Fruit fly (Drosophila melanogaster) whole organism, embryonic: ENCODE measurements around the gene CG2278.

Source experiments
- Abd-B ChIP-seq: fragments of 200-800 bp; sonication (Bioruptor generic); optimal IDR thresholded peaks from 2 replicates; lab custom pipeline; 2018; ENCODE audit warnings: missing biosample characterization, mild to moderate bottlenecking, missing genetic modification characterization, moderate library complexity
- Asciz ChIP-seq: fragments of 200-800 bp; sonication (Bioruptor generic); optimal IDR thresholded peaks from 2 replicates; lab custom pipeline; 2017; ENCODE audit warnings: missing biosample characterization, mild to moderate bottlenecking, missing genetic modification characterization, missing genetic modification reagents
- Bdp1 ChIP-seq: fragments of 200-800 bp; sonication (Bioruptor generic); optimal IDR thresholded peaks from 3 replicates; lab custom pipeline; 2016; ENCODE audit warnings: missing biosample characterization, missing genetic modification characterization
- CG10209 ChIP-seq: fragments of 200-800 bp; sonication (Bioruptor generic); optimal IDR thresholded peaks from 3 replicates; lab custom pipeline; 2017; ENCODE audit warnings: missing biosample characterization, mild to moderate bottlenecking, missing genetic modification characterization, missing genetic modification reagents
- CG10654 ChIP-seq: fragments of 200-800 bp; sonication (Bioruptor generic); optimal IDR thresholded peaks from 2 replicates; lab custom pipeline; 2016; ENCODE audit warnings: missing biosample characterization, missing genetic modification characterization
- CG10959 ChIP-seq: fragments of 200-800 bp; sonication (Bioruptor generic); IDR thresholded peaks from 2 replicates; pipeline ENCODE4 v1.3.6; 2022; ENCODE audit warnings: missing biosample characterization, missing genetic modification characterization
- CG10979 ChIP-seq: fragments of 200-800 bp; sonication (Bioruptor generic); optimal IDR thresholded peaks from 2 replicates; lab custom pipeline; 2018; ENCODE audit warnings: missing biosample characterization, mild to moderate bottlenecking, missing genetic modification characterization, moderate library complexity
- CG11696 ChIP-seq: fragments of 200-800 bp; sonication (Bioruptor generic); IDR thresholded peaks from 2 replicates; pipeline ENCODE4 v1.3.6; 2022; ENCODE audit warnings: missing biosample characterization, missing genetic modification characterization
- CG12391 ChIP-seq: fragments of 200-800 bp; sonication (Bioruptor generic); optimal IDR thresholded peaks from 3 replicates; lab custom pipeline; 2018; ENCODE audit warnings: missing biosample characterization, mild to moderate bottlenecking, missing genetic modification characterization, moderate library complexity
- CG13775 ChIP-seq: fragments of 200-800 bp; sonication (Bioruptor generic); optimal IDR thresholded peaks from 3 replicates; lab custom pipeline; 2017; ENCODE audit warnings: missing biosample characterization, mild to moderate bottlenecking, missing genetic modification characterization
- CG15696 ChIP-seq: fragments of 200-800 bp; sonication (Bioruptor generic); optimal IDR thresholded peaks from 2 replicates; lab custom pipeline; 2019; ENCODE audit warnings: missing biosample characterization, mild to moderate bottlenecking, missing genetic modification characterization, moderate library complexity
- CG17912 ChIP-seq: fragments of 200-800 bp; sonication (Bioruptor generic); optimal IDR thresholded peaks from 2 replicates; lab custom pipeline; 2018; ENCODE audit warnings: missing biosample characterization, mild to moderate bottlenecking, missing genetic modification characterization
- CG18619 ChIP-seq: fragments of 200-800 bp; sonication (Bioruptor generic); optimal IDR thresholded peaks from 3 replicates; lab custom pipeline; 2017; ENCODE audit warnings: missing biosample characterization, mild to moderate bottlenecking, missing genetic modification characterization
- CG2889 ChIP-seq: fragments of 200-800 bp; sonication (Bioruptor generic); IDR thresholded peaks from 3 replicates; pipeline ENCODE4 v1.3.6; 2022; ENCODE audit warnings: missing biosample characterization, missing genetic modification characterization
- CG3065 ChIP-seq: fragments of 200-800 bp; sonication (Bioruptor generic); optimal IDR thresholded peaks from 2 replicates; lab custom pipeline; 2016; ENCODE audit warnings: missing biosample characterization, missing genetic modification characterization
- CG4820 ChIP-seq: fragments of 200-800 bp; sonication (Bioruptor generic); optimal IDR thresholded peaks from 3 replicates; lab custom pipeline; 2016; ENCODE audit warnings: missing biosample characterization, missing genetic modification characterization
- CG6791 ChIP-seq: fragments of 200-800 bp; sonication (Bioruptor generic); IDR thresholded peaks from 3 replicates; pipeline ENCODE4 v1.3.6; 2022; ENCODE audit warnings: missing biosample characterization, missing genetic modification characterization; ENCODE audit not compliant: partially characterized antibody
- CG6854 ChIP-seq: fragments of 200-800 bp; sonication (Bioruptor generic); optimal IDR thresholded peaks from 3 replicates; lab custom pipeline; 2017; ENCODE audit warnings: missing biosample characterization, mild to moderate bottlenecking, missing genetic modification characterization
- CG8388 ChIP-seq: fragments of 200-800 bp; sonication (Bioruptor generic); optimal IDR thresholded peaks from 2 replicates; lab custom pipeline; 2019; ENCODE audit warnings: missing biosample characterization, mild to moderate bottlenecking, missing genetic modification characterization, moderate library complexity
- CG8478 ChIP-seq: fragments of >200 bp; optimal IDR thresholded peaks from 2 replicates; lab custom pipeline; 2018
- CG9727 ChIP-seq: fragments of 200-800 bp; sonication (Bioruptor generic); optimal IDR thresholded peaks from 3 replicates; lab custom pipeline; 2017; ENCODE audit warnings: missing biosample characterization, mild to moderate bottlenecking, missing genetic modification characterization
- CG9817 ChIP-seq: fragments of 200-800 bp; sonication (Bioruptor generic); optimal IDR thresholded peaks from 2 replicates; lab custom pipeline; 2018; ENCODE audit warnings: missing biosample characterization, mild to moderate bottlenecking, missing genetic modification characterization, moderate library complexity
- Chrac-16 ChIP-seq: fragments of 200-800 bp; sonication (Bioruptor generic); optimal IDR thresholded peaks from 3 replicates; lab custom pipeline; 2016; ENCODE audit warnings: missing biosample characterization, missing genetic modification characterization
- Deaf1 ChIP-seq: fragments of 200-800 bp; optimal IDR thresholded peaks from 3 replicates; lab custom pipeline; 2019; ENCODE audit warnings: missing biosample characterization, mild to moderate bottlenecking, missing genetic modification characterization, moderate library complexity
- Drgx ChIP-seq: fragments of 200-800 bp; sonication (Bioruptor generic); IDR thresholded peaks from 2 replicates; pipeline ENCODE4 v1.3.6; 2022; ENCODE audit warnings: missing biosample characterization, missing genetic modification characterization
- Jarid2 ChIP-seq: fragments of 200-800 bp; sonication (Bioruptor generic); optimal IDR thresholded peaks from 3 replicates; lab custom pipeline; 2017; ENCODE audit warnings: mild to moderate bottlenecking, missing biosample characterization, missing genetic modification reagents, missing genetic modification characterization
- MBD-R2 ChIP-seq: fragments of 200-800 bp; sonication (Bioruptor generic); IDR thresholded peaks from 2 replicates; pipeline ENCODE4 v1.3.6; 2022; ENCODE audit warnings: missing biosample characterization, missing genetic modification characterization
- NC2α ChIP-seq: fragments of 200-800 bp; sonication (Bioruptor generic); optimal IDR thresholded peaks from 2 replicates; lab custom pipeline; 2016; ENCODE audit warnings: missing biosample characterization, missing genetic modification characterization
- Oli ChIP-seq: fragments of 200-800 bp; sonication (Bioruptor generic); optimal IDR thresholded peaks from 2 replicates; lab custom pipeline; 2018; ENCODE audit warnings: missing biosample characterization, mild to moderate bottlenecking, missing genetic modification characterization, moderate library complexity
- Opbp ChIP-seq: fragments of 200-800 bp; sonication (Bioruptor generic); IDR thresholded peaks from 3 replicates; pipeline ENCODE4 v1.3.6; 2022; ENCODE audit warnings: missing biosample characterization, missing genetic modification characterization; ENCODE audit not compliant: partially characterized antibody
- Sry-β ChIP-seq: fragments of 200-800 bp; sonication (Bioruptor generic); optimal IDR thresholded peaks from 2 replicates; lab custom pipeline; 2018; ENCODE audit warnings: missing biosample characterization, mild to moderate bottlenecking, missing genetic modification characterization, moderate library complexity
- Xrp1 ChIP-seq: fragments of 200-800 bp; sonication (Bioruptor generic); IDR thresholded peaks from 2 replicates; pipeline ENCODE4 v1.3.6; 2022; ENCODE audit warnings: missing biosample characterization, missing genetic modification characterization
- disco-r ChIP-seq: fragments of 200-800 bp; sonication (Bioruptor generic); optimal IDR thresholded peaks from 2 replicates; lab custom pipeline; 2016; ENCODE audit warnings: missing biosample characterization, missing genetic modification characterization
- emc ChIP-seq: fragments of 200-800 bp; sonication (Bioruptor generic); optimal IDR thresholded peaks from 2 replicates; lab custom pipeline; 2016; ENCODE audit warnings: missing biosample characterization, missing genetic modification characterization
- gce ChIP-seq: fragments of 200-800 bp; sonication (Bioruptor generic); IDR thresholded peaks from 3 replicates; pipeline ENCODE4 v1.3.6; 2022; ENCODE audit warnings: missing biosample characterization, missing genetic modification characterization
- gt ChIP-seq: fragments of 200-800 bp; sonication (Bioruptor generic); IDR thresholded peaks from 2 replicates; pipeline ENCODE4 v1.3.6; 2022; ENCODE audit warnings: missing biosample characterization, missing genetic modification characterization
- lilli ChIP-seq: fragments of 200-800 bp; sonication (Bioruptor generic); optimal IDR thresholded peaks from 3 replicates; lab custom pipeline; 2016; ENCODE audit warnings: missing biosample characterization, missing genetic modification characterization
- lola ChIP-seq, 3 experiments: fragments of >200 bp in 2 of 3; fragments of 200-800 bp in 1 of 3; sonication (Bioruptor generic) in 1 of 3; optimal IDR thresholded peaks; 2 replicates each; lab custom pipeline; 2017 to 2019; ENCODE audit warnings: missing biosample characterization in 3 of 3, missing genetic modification characterization in 3 of 3, mild to moderate bottlenecking in 1 of 3, moderate library complexity in 1 of 3
- nau ChIP-seq: fragments of 200-800 bp; sonication (Bioruptor generic); optimal IDR thresholded peaks from 3 replicates; lab custom pipeline; 2017; ENCODE audit warnings: missing biosample characterization, mild to moderate bottlenecking, missing genetic modification characterization, missing genetic modification reagents
- nerfin-2 ChIP-seq: fragments of 200-800 bp; sonication (Bioruptor generic); IDR thresholded peaks from 2 replicates; pipeline ENCODE4 v1.3.6; 2022; ENCODE audit warnings: missing biosample characterization, missing genetic modification characterization; ENCODE audit not compliant: partially characterized antibody
- pan ChIP-seq, 4 experiments: fragments of >200 bp in 3 of 4; fragments of 200-800 bp in 1 of 4; sonication (Bioruptor generic) in 1 of 4; optimal IDR thresholded peaks in 3 of 4; IDR thresholded peaks in 1 of 4; 2 replicates each; pipeline versions ENCODE4 v1.3.6 to Lab custom; 2017 to 2022; ENCODE audit warnings: missing biosample characterization in 2 of 4, missing genetic modification characterization in 2 of 4, mixed read lengths in 1 of 4
- phol ChIP-seq: fragments of 200-800 bp; sonication (Bioruptor generic); optimal IDR thresholded peaks from 3 replicates; lab custom pipeline; 2018; ENCODE audit warnings: missing biosample characterization, mild to moderate bottlenecking, missing genetic modification characterization, moderate library complexity
- sens-2 ChIP-seq: fragments of 200-800 bp; sonication (Bioruptor generic); IDR thresholded peaks from 2 replicates; pipeline ENCODE4 v1.3.6; 2022; ENCODE audit warnings: missing biosample characterization, missing genetic modification characterization
- sim ChIP-seq: fragments of 200-800 bp; sonication (Bioruptor generic); IDR thresholded peaks from 2 replicates; pipeline ENCODE4 v1.3.6; 2022; ENCODE audit warnings: missing biosample characterization, missing genetic modification characterization
- ssp ChIP-seq: fragments of 200-800 bp; sonication (Bioruptor generic); IDR thresholded peaks from 2 replicates; pipeline ENCODE4 v1.3.6; 2022; ENCODE audit warnings: missing biosample characterization, missing genetic modification characterization
- tap ChIP-seq: fragments of 200-800 bp; optimal IDR thresholded peaks from 3 replicates; lab custom pipeline; 2019; ENCODE audit warnings: missing biosample characterization, mild to moderate bottlenecking, missing genetic modification characterization, moderate library complexity
- ttk ChIP-seq: fragments of 200-800 bp; sonication (Bioruptor generic); IDR thresholded peaks from 2 replicates; pipeline ENCODE4 v2.1.2; 2022; ENCODE audit warnings: missing biosample characterization, missing genetic modification characterization
- vfl ChIP-seq: fragments of 200-800 bp; sonication (Bioruptor generic); optimal IDR thresholded peaks from 2 replicates; lab custom pipeline; 2016; ENCODE audit warnings: missing biosample characterization, missing genetic modification characterization
- zf30C ChIP-seq: fragments of 200-800 bp; sonication (Bioruptor generic); optimal IDR thresholded peaks from 3 replicates; lab custom pipeline; 2018; ENCODE audit warnings: missing biosample characterization, mild to moderate bottlenecking, missing genetic modification characterization

The CG2278 gene

DNA sequence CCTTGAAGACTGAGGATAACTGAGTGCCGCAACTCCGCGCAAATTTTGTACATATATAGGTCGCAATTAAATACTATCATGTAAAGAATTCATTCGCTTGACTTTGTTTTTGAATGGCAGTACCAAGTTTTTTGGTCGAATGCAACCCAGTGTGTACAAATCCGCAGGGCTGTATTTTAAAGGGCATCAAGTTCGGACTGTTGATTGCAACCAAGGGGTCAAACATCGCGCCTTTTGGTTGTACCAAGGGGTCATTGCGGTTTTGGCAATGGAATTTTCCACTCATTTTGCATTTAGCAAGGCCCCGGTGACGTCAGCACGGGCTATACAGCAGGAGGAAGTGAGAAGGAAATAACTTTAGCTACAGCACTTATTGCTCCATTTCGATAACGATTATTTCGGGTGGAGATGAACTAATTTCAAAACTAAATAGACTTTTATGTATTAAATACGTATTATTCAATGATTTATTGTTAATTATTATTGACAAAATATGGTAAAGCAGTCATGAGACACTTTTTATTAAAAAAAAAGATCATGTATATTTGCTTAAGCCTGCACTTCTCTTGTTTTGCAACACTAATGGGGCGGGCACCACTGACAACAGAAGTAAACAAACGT lies 38.3 kb downstream of the CG2278 start, which contains the start of gene CG10958 (continued):
- no peak for TF ChIP-seq pan (optimal IDR thresholded peaks at IDR 0.05; lab: Kevin White, UChicago)
- peak in 1 of 2 experiments; percentile 58 for TF ChIP-seq pan (GFP tag; optimal IDR thresholded peaks at IDR 0.05 in 1 of 2, IDR thresholded peaks at IDR 0.05 in 1 of 2)
- TF ChIP-seq Bdp1, result no peak
- TF ChIP-seq tap (tag; lab: Kevin White, UChicago), result no peak
- TF ChIP-seq CG10979, result peak; percentile 28
- peak; percentile 45; the same call in 1 of the 2 replicates for TF ChIP-seq Drgx (GFP tag; lab: Robert Waterston, UW)
- peak; percentile 31 for TF ChIP-seq Abd-B
- TF ChIP-seq vfl (GFP tag; lab: Kevin White, UChicago), result peak; percentile 42
- peak; percentile 85 for TF ChIP-seq Sry-β (GFP tag; lab: Kevin White, UChicago)
- TF ChIP-seq Asciz, result no peak
- peak; percentile 36 for TF ChIP-seq CG3065 (GFP tag; lab: Kevin White, UChicago)
- TF ChIP-seq CG4820 (GFP tag; lab: Kevin White, UChicago), result peak; percentile 53
- no peak for TF ChIP-seq Jarid2 (GFP tag; lab: Kevin White, UChicago)
- no peak for TF ChIP-seq NC2α
- TF ChIP-seq gt (GFP tag; lab: Robert Waterston, UW), result no peak
- no peak for TF ChIP-seq emc (GFP tag; lab: Kevin White, UChicago)
- TF ChIP-seq MBD-R2 (GFP tag; lab: Robert Waterston, UW), result peak; percentile 73
- no peak for TF ChIP-seq Deaf1
- TF ChIP-seq CG10209 (GFP tag; lab: Kevin White, UChicago), result peak; percentile 41
- TF ChIP-seq lola (GFP tag; optimal IDR thresholded peaks at IDR 0.05; lab: Kevin White, UChicago), result peak in 1 of 3 experiments; percentile 42
- no peak for TF ChIP-seq disco-r (GFP tag; lab: Kevin White, UChicago)
- no peak for TF ChIP-seq zf30C
- peak; percentile 54 for TF ChIP-seq CG10654 (GFP tag; lab: Kevin White, UChicago)
- no peak for TF ChIP-seq CG6854 (GFP tag; lab: Kevin White, UChicago)
- no peak for TF ChIP-seq sens-2 (GFP tag; lab: Robert Waterston, UW)
- TF ChIP-seq CG17912 (GFP tag; lab: Kevin White, UChicago), result no peak
- no peak for TF ChIP-seq Opbp
- no peak for TF ChIP-seq CG8478 (lab: Kevin White, UChicago)
- peak; percentile 70 for TF ChIP-seq Xrp1 (GFP tag; lab: Robert Waterston, UW)
- TF ChIP-seq CG8388 (GFP tag; lab: Kevin White, UChicago), result peak; percentile 45
- peak; percentile 26; the same call in 1 of the 2 replicates for TF ChIP-seq ttk (GFP tag; lab: Robert Waterston, UW)
- TF ChIP-seq CG11696 (GFP tag; lab: Robert Waterston, UW), result no peak
- TF ChIP-seq CG2889 (GFP tag; lab: Robert Waterston, UW), result no peak
- TF ChIP-seq CG18619, result peak; percentile 9
- peak; percentile 80 for TF ChIP-seq CG12391 (tag; lab: Kevin White, UChicago)
- TF ChIP-seq phol (tag; lab: Kevin White, UChicago), result peak; percentile 47
- TF ChIP-seq CG9727 (GFP tag; lab: Kevin White, UChicago), result peak; percentile 57
- peak; percentile 56 for TF ChIP-seq Chrac-16 (GFP tag; lab: Kevin White, UChicago)
- TF ChIP-seq lilli (GFP tag; lab: Kevin White, UChicago), result peak; percentile 75
- TF ChIP-seq nau (GFP tag; lab: Kevin White, UChicago), result no peak
- 0 out of 2 replicates have a peak, but pooled peaks have one; percentile 10 for TF ChIP-seq sim (GFP tag; lab: Robert Waterston, UW)
- TF ChIP-seq CG9817 (tag; lab: Kevin White, UChicago), result peak; percentile 44
- TF ChIP-seq CG10959, result no peak
- TF ChIP-seq Oli (tag; lab: Kevin White, UChicago), result peak; percentile 27
- peak; percentile 38; the same call in 1 of the 2 replicates for TF ChIP-seq ssp (GFP tag; lab: Robert Waterston, UW)
- 0 out of 3 replicates have a peak, but pooled peaks have one; percentile 31 for TF ChIP-seq CG6791
- TF ChIP-seq nerfin-2, result no peak
- peak; percentile 35 for TF ChIP-seq CG15696
- no peak for TF ChIP-seq gce
- TF ChIP-seq CG13775 (GFP tag; lab: Kevin White, UChicago), result peak; percentile 73
